Fruit fly (Drosophila melanogaster): ENCODE measurements around the gene Tehao.

Gene Tehao

DNA sequence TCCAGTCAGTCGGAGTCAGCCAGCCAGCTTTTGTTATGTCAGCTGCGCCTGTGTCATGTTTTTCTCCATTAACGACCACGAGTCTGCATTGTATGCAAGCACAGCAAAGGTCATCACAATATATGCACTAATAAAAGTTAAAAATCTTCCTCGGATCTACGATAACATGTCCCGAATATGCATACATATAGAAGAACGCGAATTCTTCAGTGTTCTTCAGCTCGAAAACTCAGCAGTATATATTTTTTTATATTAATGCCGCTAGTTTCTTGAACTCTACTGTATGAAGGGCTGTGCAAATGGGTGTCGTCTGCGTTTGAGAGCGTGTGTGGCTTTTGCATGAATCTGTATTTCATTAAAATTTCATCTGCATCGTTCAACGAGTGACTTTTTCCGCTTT, 46.8 kb downstream of the Tehao start (continued):
- no peak for TF ChIP-seq CG1621 (tag; optimal IDR thresholded peaks at IDR 0.05)
- TF ChIP-seq topi (GFP tag; optimal IDR thresholded peaks at IDR 0.05): no peak
- TF ChIP-seq CG3919 (GFP tag; optimal IDR thresholded peaks at IDR 0.05): no peak
- TF ChIP-seq acj6 (GFP tag; optimal IDR thresholded peaks at IDR 0.05): peak; percentile 62
- TF ChIP-seq Eip93F (GFP tag; optimal IDR thresholded peaks at IDR 0.05): no peak
- no peak for TF ChIP-seq Sox15 (GFP tag; optimal IDR thresholded peaks at IDR 0.05)
- TF ChIP-seq pdm3 (GFP tag; optimal IDR thresholded peaks at IDR 0.05): peak; percentile 50

Data from whole organism, prepupa.